Worm (Caenorhabditis elegans) whole organism, L4 larva: ENCODE measurements around the gene B0222.5.

Source experiments
- F10B5.3 ChIP-seq: sonication (generic microtip); optimal IDR thresholded peaks from 2 replicates; lab custom pipeline; 2016; ENCODE audit warnings: mild to moderate bottlenecking, missing genetic modification characterization, missing compliant biosample characterization
- F44E2.7 ChIP-seq: fragments of 200-800 bp; sonication (Bioruptor generic); IDR thresholded peaks from 2 replicates; pipeline ENCODE4 v2.1.2; 2022; ENCODE audit warnings: missing genetic modification characterization, missing compliant biosample characterization
- F49E8.2 ChIP-seq: sonication (generic microtip); optimal IDR thresholded peaks from 2 replicates; lab custom pipeline; 2016; ENCODE audit warnings: missing compliant biosample characterization, mild to moderate bottlenecking, missing genetic modification characterization, borderline replicate concordance
- T20F7.1 ChIP-seq: fragments of 200-800 bp; sonication (Bioruptor generic); optimal IDR thresholded peaks from 2 replicates; lab custom pipeline; 2018; ENCODE audit warnings: mild to moderate bottlenecking, missing genetic modification characterization, missing compliant biosample characterization
- T26A8.4 ChIP-seq: fragments of 200-800 bp; sonication (Bioruptor generic); IDR thresholded peaks from 2 replicates; pipeline ENCODE4 v1.3.6; 2022; ENCODE audit warnings: missing genetic modification characterization, missing compliant biosample characterization
- aha-1 ChIP-seq: fragments of 150-350 bp; peaks from one replicate; lab custom pipeline; 2014; ENCODE audit warnings: missing biosample characterization, missing genetic modification characterization
- ama-1 ChIP-seq: fragments of 150-350 bp; optimal IDR thresholded peaks from 2 replicates; lab custom pipeline; 2014; ENCODE audit warnings: inconsistent platforms, mixed read lengths
- attf-4 ChIP-seq: sonication (generic microtip); optimal IDR thresholded peaks from 3 replicates; lab custom pipeline; 2017; ENCODE audit warnings: missing biosample characterization, missing genetic modification characterization
- ceh-28 ChIP-seq: fragments of 150-350 bp; optimal IDR thresholded peaks from 2 replicates; lab custom pipeline; 2014; ENCODE audit warnings: missing biosample characterization, missing genetic modification reagents, missing genetic modification characterization
- ceh-82 ChIP-seq: sonication (generic microtip); optimal IDR thresholded peaks from 2 replicates; lab custom pipeline; 2017; ENCODE audit warnings: missing biosample characterization, missing genetic modification characterization
- cey-2 ChIP-seq: sonication (generic microtip); optimal IDR thresholded peaks from 3 replicates; lab custom pipeline; 2017; ENCODE audit warnings: missing genetic modification characterization, mild to moderate bottlenecking, missing compliant biosample characterization, antibody characterized with exemption, borderline replicate concordance; ENCODE audit not compliant: insufficient read depth
- ctbp-1 ChIP-seq: fragments of 200-800 bp; sonication (Bioruptor generic); IDR thresholded peaks from 2 replicates; pipeline ENCODE4 v1.3.6; 2022; ENCODE audit warnings: missing genetic modification reagents, missing genetic modification characterization, missing compliant biosample characterization
- daf-16 ChIP-seq, 3 experiments: sonication (generic microtip); optimal IDR thresholded peaks; 2 replicates each; lab custom pipeline; 2016 to 2017; ENCODE audit warnings: missing genetic modification characterization in 3 of 3, missing genetic modification reagents in 3 of 3, mild to moderate bottlenecking in 2 of 3, missing compliant biosample characterization in 2 of 3, missing biosample characterization in 1 of 3, moderate library complexity in 1 of 3
- daf-19 ChIP-seq: fragments of 200-800 bp; sonication (Bioruptor generic); conservative IDR thresholded peaks from 2 replicates; pipeline ENCODE4 v1.3.6; 2022; ENCODE audit warnings: missing genetic modification characterization, missing compliant biosample characterization
- daf-8 ChIP-seq: fragments of 200-800 bp; sonication (Bioruptor generic); IDR thresholded peaks from 2 replicates; pipeline ENCODE4 v1.3.6; 2022; ENCODE audit warnings: missing genetic modification characterization, missing compliant biosample characterization
- dmd-6 ChIP-seq: fragments of 200-800 bp; sonication (Bioruptor generic); IDR thresholded peaks from 2 replicates; pipeline ENCODE4 v1.3.6; 2022; ENCODE audit warnings: missing genetic modification reagents, missing genetic modification characterization, missing compliant biosample characterization
- dmd-8 ChIP-seq: fragments of 200-800 bp; sonication (Bioruptor generic); IDR thresholded peaks from 2 replicates; pipeline ENCODE4 v1.3.6; 2022; ENCODE audit warnings: missing genetic modification characterization, missing compliant biosample characterization
- dve-1 ChIP-seq: sonication (generic microtip); optimal IDR thresholded peaks from 2 replicates; lab custom pipeline; 2017; ENCODE audit warnings: antibody characterized with exemption, mild to moderate bottlenecking, missing genetic modification characterization, missing compliant biosample characterization; ENCODE audit not compliant: insufficient read depth
- fos-1 ChIP-seq: fragments of 150-350 bp; optimal IDR thresholded peaks from 2 replicates; lab custom pipeline; 2014; ENCODE audit warnings: missing biosample characterization, missing genetic modification characterization
- gei-8 ChIP-seq: fragments of 200-800 bp; sonication (Bioruptor generic); optimal IDR thresholded peaks from 2 replicates; lab custom pipeline; 2018; ENCODE audit warnings: mild to moderate bottlenecking, missing genetic modification characterization, missing compliant biosample characterization
- hif-1 ChIP-seq, 2 experiments: sonication (generic microtip); optimal IDR thresholded peaks; 2 replicates each; lab custom pipeline; 2016 to 2017; ENCODE audit warnings: missing compliant biosample characterization in 2 of 2, missing genetic modification characterization in 2 of 2, missing genetic modification reagents in 2 of 2, missing genotype in 2 of 2, mild to moderate bottlenecking in 1 of 2
- hlh-11 ChIP-seq: fragments of 200-800 bp; sonication (Bioruptor generic); optimal IDR thresholded peaks from 2 replicates; lab custom pipeline; 2018; ENCODE audit warnings: mild to moderate bottlenecking, missing genetic modification characterization, missing compliant biosample characterization
- hlh-30 ChIP-seq: sonication (generic microtip); optimal IDR thresholded peaks from 2 replicates; lab custom pipeline; 2017; ENCODE audit warnings: antibody characterized with exemption, mild to moderate bottlenecking, missing genetic modification characterization, missing compliant biosample characterization; ENCODE audit not compliant: insufficient read depth
- hmg-1.1 ChIP-seq: fragments of 200-800 bp; sonication (Bioruptor generic); IDR thresholded peaks from 2 replicates; pipeline ENCODE4 v1.3.6; 2022; ENCODE audit warnings: missing genetic modification reagents, missing genetic modification characterization, missing compliant biosample characterization
- jun-1 ChIP-seq: fragments of 150-350 bp; optimal IDR thresholded peaks from 2 replicates; lab custom pipeline; 2014; ENCODE audit warnings: missing biosample characterization, missing genetic modification reagents, missing genetic modification characterization
- lin-29 ChIP-seq: fragments of 200-800 bp; sonication (Bioruptor generic); IDR thresholded peaks from 2 replicates; pipeline ENCODE4 v1.3.6; 2022; ENCODE audit warnings: missing genetic modification reagents, missing genetic modification characterization, missing compliant biosample characterization
- lsy-2 ChIP-seq, 2 experiments: fragments of 150-350 bp in 1 of 2; sonication (generic microtip) in 1 of 2; optimal IDR thresholded peaks; 2 replicates each; lab custom pipeline; 2014 to 2017; ENCODE audit warnings: missing biosample characterization in 2 of 2, missing genetic modification characterization in 2 of 2
- mep-1 ChIP-seq: fragments of 150-350 bp; sonication (generic microtip); optimal IDR thresholded peaks from 3 replicates; lab custom pipeline; 2014; ENCODE audit warnings: missing biosample characterization, missing genetic modification characterization
- mes-2 ChIP-seq: sonication (generic microtip); optimal IDR thresholded peaks from 2 replicates; lab custom pipeline; 2016; ENCODE audit warnings: missing genotype, mild to moderate bottlenecking, missing genetic modification characterization, missing compliant biosample characterization; ENCODE audit not compliant: poor library complexity, severe bottlenecking
- mxl-2 ChIP-seq: fragments of 200-800 bp; sonication (Bioruptor generic); conservative IDR thresholded peaks from 2 replicates; pipeline ENCODE4 v1.3.6; 2022; ENCODE audit warnings: missing genetic modification reagents, missing genetic modification characterization, missing compliant biosample characterization
- nhr-25 ChIP-seq: sonication (generic microtip); optimal IDR thresholded peaks from 2 replicates; lab custom pipeline; 2017; ENCODE audit warnings: missing genetic modification characterization, mild to moderate bottlenecking, missing compliant biosample characterization, antibody characterized with exemption, moderate library complexity, borderline replicate concordance; ENCODE audit not compliant: insufficient read depth
- nhr-42 ChIP-seq: fragments of 200-800 bp; sonication (Bioruptor generic); IDR thresholded peaks from 2 replicates; pipeline ENCODE4 v1.3.6; 2022; ENCODE audit warnings: missing genetic modification characterization, missing compliant biosample characterization
- nhr-48 ChIP-seq: sonication (generic microtip); optimal IDR thresholded peaks from 2 replicates; lab custom pipeline; 2016; ENCODE audit warnings: mild to moderate bottlenecking, missing genetic modification characterization, missing compliant biosample characterization
- nhr-6 ChIP-seq: fragments of 150-350 bp; optimal IDR thresholded peaks from 2 replicates; lab custom pipeline; 2014; ENCODE audit warnings: missing biosample characterization, missing genetic modification characterization
- pha-4 ChIP-seq, 2 experiments: fragments of 150-350 bp in 1 of 2; fragments of 200-800 bp in 1 of 2; sonication (Bioruptor generic) in 1 of 2; IDR thresholded peaks in 1 of 2; optimal IDR thresholded peaks in 1 of 2; 2 replicates each; pipeline versions ENCODE4 v1.3.6 to Lab custom; 2014 to 2022; ENCODE audit warnings: missing genetic modification characterization in 2 of 2, missing genetic modification reagents in 2 of 2, missing biosample characterization in 1 of 2, missing compliant biosample characterization in 1 of 2
- pqm-1 ChIP-seq: sonication (generic microtip); optimal IDR thresholded peaks from 2 replicates; lab custom pipeline; 2017; ENCODE audit warnings: missing biosample characterization, missing genetic modification characterization
- rbr-2 ChIP-seq: sonication (generic microtip); optimal IDR thresholded peaks from 2 replicates; lab custom pipeline; 2016; ENCODE audit warnings: missing genotype, missing genetic modification characterization, missing compliant biosample characterization
- saeg-2 ChIP-seq: fragments of 200-800 bp; sonication (Bioruptor generic); IDR thresholded peaks from 2 replicates; pipeline ENCODE4 v1.3.6; 2022; ENCODE audit warnings: missing genetic modification reagents, missing genetic modification characterization, missing compliant biosample characterization
- skn-1 ChIP-seq: fragments of 150-350 bp; optimal IDR thresholded peaks from 2 replicates; lab custom pipeline; 2014; ENCODE audit warnings: missing biosample characterization, missing genetic modification characterization
- snpc-4 ChIP-seq: fragments of 150-350 bp; optimal IDR thresholded peaks from 2 replicates; lab custom pipeline; 2014; ENCODE audit warnings: missing biosample characterization, missing genetic modification characterization
- spr-1 ChIP-seq: sonication (generic microtip); optimal IDR thresholded peaks from 2 replicates; lab custom pipeline; 2016; ENCODE audit warnings: mild to moderate bottlenecking, missing genetic modification characterization, missing compliant biosample characterization
- tag-97 ChIP-seq: fragments of 200-800 bp; sonication (Bioruptor generic); IDR thresholded peaks from 2 replicates; pipeline ENCODE4 v1.3.6; 2022; ENCODE audit warnings: missing genetic modification characterization, missing compliant biosample characterization
- unc-62 ChIP-seq, 3 experiments: fragments of 150-350 bp in 1 of 3; sonication (generic microtip); optimal IDR thresholded peaks in 2 of 3; peaks in 1 of 3; 1 replicate in 1 of 3; 2 replicates in 2 of 3; lab custom pipeline; 2014 to 2017; ENCODE audit warnings: missing biosample characterization in 3 of 3, missing genetic modification characterization in 3 of 3, missing genetic modification reagents in 3 of 3, missing genotype in 1 of 3
- zfp-3 ChIP-seq: fragments of 200-800 bp; sonication (Bioruptor generic); conservative IDR thresholded peaks from 2 replicates; pipeline ENCODE4 v1.3.6; 2022; ENCODE audit warnings: missing genetic modification reagents, missing genetic modification characterization, missing compliant biosample characterization
- zip-11 ChIP-seq: fragments of 200-800 bp; sonication (Bioruptor generic); IDR thresholded peaks from 2 replicates; pipeline ENCODE4 v1.3.6; 2022; ENCODE audit warnings: missing genetic modification characterization, missing compliant biosample characterization

The B0222.5 gene

ce11 chrV:9181669-9182250 lies 27.1 kb upstream of the B0222.5 start, which contains the start of gene ptr-1 (continued):
- TF ChIP-seq nhr-6 (tag; lab: Kevin White, UChicago) (no peak), daf-8 (GFP tag; lab: Robert Waterston, UW) (no peak)

ce11 chrV:9175218-9175837 lies 20.7 kb upstream of the B0222.5 start, which contains the start of gene spas-1:
spas-1 (plus strand) TSS chrV:9175789.
- TF ChIP-seq ctbp-1 (GFP tag; lab: Robert Waterston, UW) (peak; percentile 76), ama-1 (lab: Kevin White, UChicago) (no peak), daf-19 (GFP tag; lab: Robert Waterston, UW) (no peak), nhr-6 (tag; lab: Kevin White, UChicago) (peak; percentile 83), zip-11 (GFP tag; lab: Robert Waterston, UW) (no peak), daf-16 (GFP tag; optimal IDR thresholded peaks at IDR 0.05; lab: Kevin White, UChicago) (peak in 1 of 2 experiments; percentile 20), daf-16 (tag; optimal IDR thresholded peaks at IDR 0.05; lab: Kevin White, UChicago) (peak; percentile 27), hif-1 (tag; optimal IDR thresholded peaks at IDR 0.05; lab: Kevin White, UChicago) (peak in 1 of 2 experiments; percentile 51), zfp-3 (GFP tag; lab: Robert Waterston, UW) (0 out of 2 replicates have a peak, but pooled peaks have one; percentile 19), cey-2 (tag; lab: Kevin White, UChicago) (no peak), tag-97 (GFP tag; lab: Robert Waterston, UW) (no peak), lin-29 (GFP tag; lab: Robert Waterston, UW) (no peak), jun-1 (tag; lab: Kevin White, UChicago) (peak; percentile 44), mep-1 (tag; lab: Kevin White, UChicago) (peak; percentile 94), nhr-42 (GFP tag; lab: Robert Waterston, UW) (no peak), mxl-2 (GFP tag; lab: Robert Waterston, UW) (no peak), ceh-28 (tag; lab: Kevin White, UChicago) (no peak), pqm-1 (tag; lab: Kevin White, UChicago) (peak; percentile 34), T20F7.1 (peak; percentile 87), saeg-2 (GFP tag; lab: Robert Waterston, UW) (no peak), F49E8.2 (peak; percentile 42), F10B5.3 (no peak), mes-2 (tag; lab: Kevin White, UChicago) (peak; percentile 89), aha-1 (tag; lab: Kevin White, UChicago) (peak; percentile 85), F44E2.7 (GFP tag; lab: Robert Waterston, UW) (no peak), fos-1 (tag; lab: Kevin White, UChicago) (peak; percentile 26), dmd-6 (GFP tag; lab: Robert Waterston, UW) (peak; percentile 57), lsy-2 (tag; optimal IDR thresholded peaks at IDR 0.05; lab: Kevin White, UChicago) (peak; percentile 69 to 93), attf-4 (no peak), pha-4 (GFP tag; IDR thresholded peaks at IDR 0.05; lab: Robert Waterston, UW) (no peak), pha-4 (tag; optimal IDR thresholded peaks at IDR 0.05; lab: Kevin White, UChicago) (peak; percentile 54), hlh-30 (tag; lab: Kevin White, UChicago) (peak; percentile 73), skn-1 (tag; lab: Kevin White, UChicago) (no peak), ceh-82 (tag; lab: Kevin White, UChicago) (no peak), nhr-48 (peak; percentile 74), unc-62 (GFP tag; optimal IDR thresholded peaks at IDR 0.05 in 1 of 2; lab: Kevin White, UChicago) (peak in 1 of 2 experiments; percentile 96), unc-62 (tag; optimal IDR thresholded peaks at IDR 0.05; lab: Kevin White, UChicago) (no peak), snpc-4 (tag; lab: Kevin White, UChicago) (no peak), rbr-2 (tag; lab: Kevin White, UChicago) (peak; percentile 86), hlh-11 (tag; lab: Kevin White, UChicago) (peak; percentile 80), dmd-8 (GFP tag; lab: Robert Waterston, UW) (no peak), nhr-25 (peak; percentile 52), T26A8.4 (GFP tag; lab: Robert Waterston, UW) (peak; percentile 88), gei-8 (GFP tag; lab: Kevin White, UChicago) (no peak), dve-1 (tag; lab: Kevin White, UChicago) (peak; percentile 94), hmg-1.1 (GFP tag; lab: Robert Waterston, UW) (peak; percentile 65), spr-1 (tag; lab: Kevin White, UChicago) (peak; percentile 51)
